Worm (Caenorhabditis elegans) whole organism, mixed stage, embryonic: ENCODE measurements around the gene Y46E12BL.2.

ENCODE experiments used
- bed-3 ChIP-seq: fragments of 200-800 bp; sonication (Bioruptor generic); optimal IDR thresholded peaks from 3 replicates; lab custom pipeline; 2018; ENCODE audit warnings: mild to moderate bottlenecking, missing genetic modification characterization, moderate library complexity, missing compliant biosample characterization
- nhr-2 ChIP-seq: fragments of 150-350 bp; optimal IDR thresholded peaks from 2 replicates; lab custom pipeline; 2014; ENCODE audit warnings: missing biosample characterization, missing genetic modification characterization
- nhr-28 ChIP-seq: fragments of 150-350 bp; optimal IDR thresholded peaks from 2 replicates; lab custom pipeline; 2014; ENCODE audit warnings: missing biosample characterization, missing genetic modification characterization
- nhr-76 ChIP-seq: sonication (generic microtip); optimal IDR thresholded peaks from 2 replicates; lab custom pipeline; 2017; ENCODE audit warnings: missing biosample characterization, missing genetic modification characterization
- snpc-4 ChIP-seq: fragments of 150-350 bp; optimal IDR thresholded peaks from 2 replicates; lab custom pipeline; 2014; ENCODE audit warnings: missing biosample characterization, missing genetic modification characterization
- tbx-8 ChIP-seq: fragments of 200-800 bp; sonication (Bioruptor generic); optimal IDR thresholded peaks from 2 replicates; lab custom pipeline; 2018; ENCODE audit warnings: mild to moderate bottlenecking, missing genetic modification characterization, moderate library complexity, missing compliant biosample characterization
- unc-62 ChIP-seq: fragments of 150-350 bp; optimal IDR thresholded peaks from 2 replicates; lab custom pipeline; 2014; ENCODE audit warnings: missing biosample characterization, missing genetic modification reagents, missing genetic modification characterization
- ztf-11 ChIP-seq: fragments of 150-350 bp; optimal IDR thresholded peaks from 2 replicates; lab custom pipeline; 2014; ENCODE audit warnings: missing biosample characterization, missing genetic modification characterization

- TF ChIP-seq ztf-11 (tag; lab: Kevin White, UChicago): no peak
- no peak for TF ChIP-seq nhr-76
- no peak for TF ChIP-seq bed-3 (GFP tag; lab: Kevin White, UChicago)
- no peak for TF ChIP-seq nhr-28 (tag; lab: Kevin White, UChicago)
- TF ChIP-seq unc-62: no peak
- no peak for TF ChIP-seq tbx-8 (GFP tag; lab: Kevin White, UChicago)
- no peak for TF ChIP-seq nhr-2 (tag; lab: Kevin White, UChicago)
- no peak for TF ChIP-seq snpc-4 (tag; lab: Kevin White, UChicago)
Observed at ce11 chrII:15233219-15233618, 472 bp downstream of the Y46E12BL.2 start.
